Worm (Caenorhabditis elegans) whole organism, L3 larva: ENCODE results near the gene F54C9.11.

Experiments used
- R02D3.7 ChIP-seq: fragments of 150-350 bp; optimal IDR thresholded peaks from 2 replicates; lab custom pipeline; 2014; ENCODE audit warnings: missing biosample characterization, missing genetic modification characterization
- ZK546.5 ChIP-seq: sonication (generic microtip); optimal IDR thresholded peaks from 2 replicates; lab custom pipeline; 2017; ENCODE audit warnings: missing biosample characterization, missing genetic modification characterization
- aly-2 ChIP-seq: fragments of 150-350 bp; optimal IDR thresholded peaks from 2 replicates; lab custom pipeline; 2014; ENCODE audit warnings: missing biosample characterization, missing genetic modification characterization
- ama-1 ChIP-seq: fragments of 150-350 bp; optimal IDR thresholded peaks from 2 replicates; lab custom pipeline; 2018
- ceh-28 ChIP-seq: fragments of 150-350 bp; optimal IDR thresholded peaks from 2 replicates; lab custom pipeline; 2014; ENCODE audit warnings: missing biosample characterization, missing genetic modification reagents, missing genetic modification characterization
- ceh-82 ChIP-seq: fragments of 150-350 bp; optimal IDR thresholded peaks from 2 replicates; lab custom pipeline; 2014; ENCODE audit warnings: missing biosample characterization, missing genetic modification characterization
- ceh-9 ChIP-seq: sonication (generic microtip); optimal IDR thresholded peaks from 2 replicates; lab custom pipeline; 2018; ENCODE audit warnings: missing biosample characterization, missing genetic modification characterization
- daf-12 ChIP-seq: fragments of 150-350 bp; optimal IDR thresholded peaks from 2 replicates; lab custom pipeline; 2014; ENCODE audit warnings: missing biosample characterization, missing genetic modification reagents, missing genetic modification characterization
- egl-27 ChIP-seq: sonication (generic microtip); optimal IDR thresholded peaks from 4 replicates; lab custom pipeline; 2017; ENCODE audit warnings: missing biosample characterization, missing genetic modification reagents, missing genetic modification characterization
- egl-5 ChIP-seq: fragments of 150-350 bp; optimal IDR thresholded peaks from 2 replicates; lab custom pipeline; 2017; ENCODE audit warnings: missing biosample characterization, missing genetic modification reagents, missing genetic modification characterization, inconsistent platforms
- elt-1 ChIP-seq: fragments of 150-350 bp; optimal IDR thresholded peaks from 2 replicates; lab custom pipeline; 2014; ENCODE audit warnings: missing biosample characterization, missing genetic modification characterization
- elt-2 ChIP-seq: sonication (generic microtip); optimal IDR thresholded peaks from 2 replicates; lab custom pipeline; 2016; ENCODE audit warnings: missing genetic modification reagents, mild to moderate bottlenecking, missing genetic modification characterization, missing compliant biosample characterization
- eor-1 ChIP-seq, 2 experiments: fragments of 150-350 bp; optimal IDR thresholded peaks; 2 replicates each; lab custom pipeline; 2014 to 2018; ENCODE audit warnings: missing biosample characterization in 2 of 2, missing genetic modification characterization in 2 of 2
- fkh-10 ChIP-seq: sonication (generic microtip); optimal IDR thresholded peaks from 2 replicates; lab custom pipeline; 2017; ENCODE audit warnings: missing biosample characterization, missing genetic modification reagents, missing genetic modification characterization
- hmg-11 ChIP-seq: sonication (generic microtip); optimal IDR thresholded peaks from 2 replicates; lab custom pipeline; 2016; ENCODE audit warnings: missing genetic modification characterization, missing compliant biosample characterization
- jun-1 ChIP-seq: fragments of 150-350 bp; optimal IDR thresholded peaks from 2 replicates; lab custom pipeline; 2014; ENCODE audit warnings: missing biosample characterization, missing genetic modification reagents, missing genetic modification characterization
- lin-15B ChIP-seq: fragments of 150-350 bp; optimal IDR thresholded peaks from 2 replicates; lab custom pipeline; 2014; ENCODE audit warnings: missing biosample characterization, missing genetic modification characterization
- lin-39 ChIP-seq: fragments of 150-350 bp; optimal IDR thresholded peaks from 2 replicates; lab custom pipeline; 2018; ENCODE audit warnings: missing biosample characterization, missing genetic modification reagents, missing genetic modification characterization
- mdl-1 ChIP-seq: fragments of 150-350 bp; optimal IDR thresholded peaks from 2 replicates; lab custom pipeline; 2014; ENCODE audit warnings: missing biosample characterization, missing genetic modification characterization
- mml-1 ChIP-seq: fragments of 150-350 bp; sonication (generic microtip); optimal IDR thresholded peaks from 3 replicates; lab custom pipeline; 2014; ENCODE audit warnings: missing biosample characterization, missing genetic modification characterization
- nfya-1 ChIP-seq: sonication (generic microtip); optimal IDR thresholded peaks from 2 replicates; lab custom pipeline; 2017; ENCODE audit warnings: missing genetic modification characterization, mild to moderate bottlenecking, missing compliant biosample characterization, antibody characterized with exemption, moderate library complexity; ENCODE audit not compliant: insufficient read depth
- nhr-11 ChIP-seq: fragments of 150-350 bp; optimal IDR thresholded peaks from 2 replicates; lab custom pipeline; 2014; ENCODE audit warnings: missing biosample characterization, missing genetic modification characterization
- nhr-12 ChIP-seq: fragments of 150-350 bp; optimal IDR thresholded peaks from 2 replicates; lab custom pipeline; 2014; ENCODE audit warnings: missing biosample characterization, missing genetic modification characterization
- nhr-23 ChIP-seq: fragments of 150-350 bp; optimal IDR thresholded peaks from 2 replicates; lab custom pipeline; 2014; ENCODE audit warnings: missing biosample characterization, missing genetic modification reagents, missing genetic modification characterization
- nhr-25 ChIP-seq: sonication (generic microtip); optimal IDR thresholded peaks from 2 replicates; lab custom pipeline; 2017; ENCODE audit warnings: missing biosample characterization, missing genetic modification characterization
- nhr-28 ChIP-seq: fragments of 150-350 bp; optimal IDR thresholded peaks from 2 replicates; lab custom pipeline; 2014; ENCODE audit warnings: missing biosample characterization, missing genetic modification characterization
- nhr-76 ChIP-seq: fragments of 150-350 bp; sonication (generic microtip); optimal IDR thresholded peaks from 5 replicates; lab custom pipeline; 2014; ENCODE audit warnings: missing biosample characterization, missing genetic modification characterization
- nhr-77 ChIP-seq: fragments of 150-350 bp; optimal IDR thresholded peaks from 2 replicates; lab custom pipeline; 2014; ENCODE audit warnings: missing biosample characterization, missing genetic modification characterization
- pha-4 ChIP-seq: fragments of 150-350 bp; optimal IDR thresholded peaks from 2 replicates; lab custom pipeline; 2014; ENCODE audit warnings: missing biosample characterization, missing genetic modification reagents, missing genetic modification characterization
- pqm-1 ChIP-seq: fragments of 150-350 bp; optimal IDR thresholded peaks from 2 replicates; lab custom pipeline; 2017; ENCODE audit warnings: missing biosample characterization, missing genetic modification characterization, inconsistent platforms
- sea-2 ChIP-seq: fragments of 150-350 bp; sonication (generic microtip); optimal IDR thresholded peaks from 4 replicates; lab custom pipeline; 2014; ENCODE audit warnings: missing biosample characterization, missing genetic modification reagents, missing genetic modification characterization
- skn-1 ChIP-seq: fragments of 150-350 bp; optimal IDR thresholded peaks from 2 replicates; lab custom pipeline; 2014; ENCODE audit warnings: missing biosample characterization, missing genetic modification characterization
- snpc-4 ChIP-seq: fragments of 150-350 bp; optimal IDR thresholded peaks from 2 replicates; lab custom pipeline; 2014; ENCODE audit warnings: missing biosample characterization, missing genetic modification characterization
- tbx-2 ChIP-seq: sonication (generic microtip); optimal IDR thresholded peaks from 2 replicates; lab custom pipeline; 2016; ENCODE audit warnings: mild to moderate bottlenecking, missing genetic modification characterization, missing compliant biosample characterization
- unc-62 ChIP-seq: fragments of 150-350 bp; sonication (generic microtip); optimal IDR thresholded peaks from 4 replicates; lab custom pipeline; 2014; ENCODE audit warnings: missing biosample characterization, missing genetic modification reagents, missing genetic modification characterization
- zag-1 ChIP-seq: fragments of 150-350 bp; optimal IDR thresholded peaks from 2 replicates; lab custom pipeline; 2014; ENCODE audit warnings: missing biosample characterization, missing genetic modification characterization
- ztf-11 ChIP-seq: fragments of 150-350 bp; optimal IDR thresholded peaks from 2 replicates; lab custom pipeline; 2014; ENCODE audit warnings: missing biosample characterization, missing genetic modification characterization
- ztf-4 ChIP-seq: fragments of 150-350 bp; optimal IDR thresholded peaks from 2 replicates; lab custom pipeline; 2014; ENCODE audit warnings: missing biosample characterization, missing genetic modification characterization

The F54C9.11 gene

ce11 chrII:8589227-8589626, 4.3 kb upstream of the F54C9.11 start:
- TF ChIP-seq R02D3.7 (no peak), ceh-9 (tag; lab: Kevin White, UChicago) (no peak), nfya-1 (peak; percentile 30), jun-1 (tag; lab: Kevin White, UChicago) (no peak), ztf-11 (tag; lab: Kevin White, UChicago) (no peak), fkh-10 (GFP tag; lab: Kevin White, UChicago) (peak; percentile 47)

- no peak for TF ChIP-seq ceh-28 (tag; lab: Kevin White, UChicago)
- TF ChIP-seq lin-39 (tag; lab: Kevin White, UChicago), result no peak
- TF ChIP-seq eor-1 (tag; optimal IDR thresholded peaks at IDR 0.05; lab: Kevin White, UChicago), result no peak
- TF ChIP-seq nhr-77 (tag; lab: Kevin White, UChicago), result no peak
- no peak for TF ChIP-seq nhr-76 (tag; lab: Kevin White, UChicago)
- no peak for TF ChIP-seq aly-2 (tag; lab: Kevin White, UChicago)
- no peak for TF ChIP-seq egl-27 (tag; lab: Kevin White, UChicago)
- TF ChIP-seq ZK546.5 (tag; lab: Kevin White, UChicago), result no peak
- TF ChIP-seq sea-2 (GFP tag; lab: Kevin White, UChicago), result no peak
- TF ChIP-seq egl-5 (tag; lab: Kevin White, UChicago), result no peak
- TF ChIP-seq ceh-82 (tag; lab: Kevin White, UChicago), result no peak
- TF ChIP-seq daf-12 (tag; lab: Kevin White, UChicago), result no peak
- no peak for TF ChIP-seq nhr-23 (tag; lab: Kevin White, UChicago)
- TF ChIP-seq skn-1 (tag; lab: Kevin White, UChicago), result no peak
- no peak for TF ChIP-seq jun-1 (tag; lab: Kevin White, UChicago)
- TF ChIP-seq pha-4 (tag; lab: Kevin White, UChicago), result no peak
- TF ChIP-seq lin-15B (tag; lab: Kevin White, UChicago), result no peak
- no peak for TF ChIP-seq elt-2
- TF ChIP-seq snpc-4, result no peak
- no peak for TF ChIP-seq nhr-28
Measured at ce11 chrII:8588442-8588841, 3.6 kb upstream of the F54C9.11 start.

DNA sequence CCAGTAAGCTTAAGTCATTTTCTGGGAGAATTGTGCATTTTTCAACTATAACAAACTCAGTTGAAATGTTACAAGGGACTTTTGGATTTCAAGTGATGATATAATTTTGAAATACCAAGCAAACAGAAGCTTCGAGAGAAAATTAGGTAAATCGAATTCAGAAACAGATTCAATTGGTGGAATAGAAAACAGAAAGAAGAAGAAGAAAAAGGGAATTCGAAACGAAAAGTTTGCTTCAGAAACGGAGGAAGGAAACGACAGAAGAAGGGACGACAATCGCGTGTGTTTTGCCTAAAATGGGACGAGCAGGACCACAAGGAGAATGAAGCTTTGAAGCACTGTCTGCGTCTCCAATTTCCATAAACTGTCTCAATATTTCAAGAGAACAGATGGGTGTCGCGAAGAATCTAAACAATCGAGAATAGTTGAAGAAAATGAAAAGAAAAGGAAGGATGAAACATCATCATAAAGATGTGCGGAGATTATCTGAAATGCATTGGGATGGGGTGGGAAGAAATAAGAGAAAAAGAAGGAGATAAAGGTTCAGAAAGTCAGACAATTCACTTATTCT, 2.9 kb upstream of the F54C9.11 start:
- TF ChIP-seq R02D3.7 (no peak), lin-39 (tag; lab: Kevin White, UChicago) (peak; percentile 18), egl-5 (tag; lab: Kevin White, UChicago) (no peak), elt-1 (peak; percentile 64), nhr-11 (tag; lab: Kevin White, UChicago) (no peak), mdl-1 (tag; lab: Kevin White, UChicago) (no peak), ceh-28 (tag; lab: Kevin White, UChicago) (no peak), mml-1 (tag; lab: Kevin White, UChicago) (no peak), elt-2 (no peak), zag-1 (tag; lab: Kevin White, UChicago) (no peak), nfya-1 (peak; percentile 14), egl-27 (tag; lab: Kevin White, UChicago) (no peak), hmg-11 (no peak), pqm-1 (no peak)

DNA sequence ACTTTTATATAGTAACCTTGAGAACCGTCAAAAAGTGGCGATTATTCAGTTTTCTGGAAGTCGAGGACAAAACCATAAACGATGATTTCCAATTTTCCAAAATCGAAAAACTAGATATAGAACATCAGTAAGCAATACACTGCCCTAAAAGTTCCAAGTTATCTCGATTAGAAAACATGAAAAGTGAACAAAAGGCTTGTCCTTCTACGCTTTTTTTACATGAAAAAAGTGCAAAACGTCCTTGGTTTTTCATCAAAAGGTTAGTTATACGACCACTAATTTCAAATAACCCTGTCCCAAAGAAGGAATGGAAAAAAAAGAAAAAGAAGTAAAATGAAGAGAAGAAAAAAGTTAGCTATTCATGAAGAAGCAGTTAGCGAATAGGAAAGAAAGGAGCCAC, 1.0 kb upstream of the F54C9.11 start:
- TF ChIP-seq ztf-4 (tag; lab: Kevin White, UChicago) (no peak), nhr-11 (tag; lab: Kevin White, UChicago) (no peak), unc-62 (GFP tag; lab: Kevin White, UChicago) (no peak), nhr-25 (tag; lab: Kevin White, UChicago) (peak; percentile 56), ceh-9 (tag; lab: Kevin White, UChicago) (no peak)

DNA sequence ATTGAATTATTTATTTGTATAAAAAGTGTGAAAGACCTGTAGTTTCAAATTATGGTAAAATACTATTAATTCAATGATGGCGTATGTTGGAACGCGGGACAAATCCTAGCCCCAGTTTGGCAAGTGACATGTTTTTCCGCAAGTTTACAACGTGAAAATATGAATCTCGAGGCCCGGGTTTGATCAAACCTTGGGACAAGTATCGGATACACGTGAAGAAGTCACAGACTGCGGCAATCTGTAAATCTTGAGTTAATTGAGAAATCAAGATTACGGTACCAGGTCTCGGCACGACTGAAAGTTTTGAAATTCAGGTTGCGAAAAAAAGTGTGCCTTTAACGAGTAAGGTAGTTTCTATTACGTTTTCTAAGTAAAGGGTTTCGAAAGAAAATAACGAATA, 1.9 kb downstream of the F54C9.11 start:
- no peak for TF ChIP-seq jun-1 (tag; lab: Kevin White, UChicago)
- no peak for TF ChIP-seq tbx-2 (tag; lab: Kevin White, UChicago)
- TF ChIP-seq ama-1, result no peak
- no peak for TF ChIP-seq nhr-12 (tag; lab: Kevin White, UChicago)
- no peak for TF ChIP-seq pha-4 (tag; lab: Kevin White, UChicago)
- no peak for TF ChIP-seq ceh-9 (tag; lab: Kevin White, UChicago)
- TF ChIP-seq zag-1 (tag; lab: Kevin White, UChicago), result no peak
- TF ChIP-seq nhr-23 (tag; lab: Kevin White, UChicago), result no peak
- no peak for TF ChIP-seq sea-2 (GFP tag; lab: Kevin White, UChicago)
- no peak for TF ChIP-seq egl-5 (tag; lab: Kevin White, UChicago)
